Worm (Caenorhabditis elegans): ENCODE measurements around the gene mcm-6.
A peak's percentile ranks its signal among the peaks of the same experiment; 100 is the strongest.

Gene mcm-6

ce11 chrIII:9766175-9766574 lies 28.0 kb upstream of the mcm-6 start, which contains the start of gene cbp-1:
Gene cbp-1 (plus strand): TSS chrIII:9766509.
- TF ChIP-seq unc-55 (GFP tag; optimal IDR thresholded peaks at IDR 0.05) (peak; percentile 52), egl-27 (tag; optimal IDR thresholded peaks at IDR 0.05) (no peak), snpc-4 (tag; optimal IDR thresholded peaks at IDR 0.05) (peak; percentile 17), R02D3.7 (tag; optimal IDR thresholded peaks at IDR 0.05) (no peak), Y55F3AM.14 (GFP tag; optimal IDR thresholded peaks at IDR 0.05) (no peak), nhr-6 (tag; optimal IDR thresholded peaks at IDR 0.05) (peak; percentile 14), lsy-2 (tag; optimal IDR thresholded peaks at IDR 0.05) (peak; percentile 49 to 78), fos-1 (tag; optimal IDR thresholded peaks at IDR 0.05) (peak; percentile 15), lin-13 (GFP tag; optimal IDR thresholded peaks at IDR 0.05) (no peak), alr-1 (tag; optimal IDR thresholded peaks at IDR 0.05) (no peak), nhr-129 (tag; optimal IDR thresholded peaks at IDR 0.05) (peak; percentile 53), F13H6.1 (tag; optimal IDR thresholded peaks at IDR 0.05) (peak; percentile 22), nhr-25 (tag; optimal IDR thresholded peaks at IDR 0.05) (peak; percentile 29), crh-2 (tag; optimal IDR thresholded peaks at IDR 0.05) (peak; percentile 67), C34F6.9 (tag; optimal IDR thresholded peaks at IDR 0.05) (peak; percentile 68), nhr-10 (tag; optimal IDR thresholded peaks at IDR 0.05) (no peak), sma-9 (GFP tag; optimal IDR thresholded peaks at IDR 0.05) (peak; percentile 67), sma-9 (tag; optimal IDR thresholded peaks at IDR 0.05) (no peak)

- no peak for TF ChIP-seq elt-3 (tag; optimal IDR thresholded peaks at IDR 0.05)
- TF ChIP-seq lin-13 (GFP tag; optimal IDR thresholded peaks at IDR 0.05), result no peak
- TF ChIP-seq ztf-1 (GFP tag; conservative IDR thresholded peaks at IDR 0.05), result no peak
- TF ChIP-seq nhr-77 (tag; optimal IDR thresholded peaks at IDR 0.05), result no peak
- TF ChIP-seq lin-39 (tag; optimal IDR thresholded peaks at IDR 0.05), result no peak
- TF ChIP-seq nhr-237 (tag; optimal IDR thresholded peaks at IDR 0.05), result no peak
- no peak for TF ChIP-seq aly-2 (tag; optimal IDR thresholded peaks at IDR 0.05)
- TF ChIP-seq ztf-4 (tag; optimal IDR thresholded peaks at IDR 0.05), result no peak
- TF ChIP-seq Y55F3AM.14 (GFP tag; optimal IDR thresholded peaks at IDR 0.05), result no peak
- TF ChIP-seq mdl-1 (tag; optimal IDR thresholded peaks at IDR 0.05), result no peak
- no peak for TF ChIP-seq unc-39 (tag; optimal IDR thresholded peaks at IDR 0.05)
- no peak for TF ChIP-seq dmd-4 (tag; optimal IDR thresholded peaks at IDR 0.05)
- no peak for TF ChIP-seq lin-11 (tag; optimal IDR thresholded peaks at IDR 0.05)
- no peak for TF ChIP-seq mab-5 (tag; optimal IDR thresholded peaks at IDR 0.05)
- TF ChIP-seq ama-1 (optimal IDR thresholded peaks at IDR 0.05), result no peak
- TF ChIP-seq elt-1 (tag; optimal IDR thresholded peaks at IDR 0.05), result no peak
- TF ChIP-seq C34F6.9 (tag; optimal IDR thresholded peaks at IDR 0.05), result no peak
- TF ChIP-seq nhr-10 (tag; optimal IDR thresholded peaks at IDR 0.05), result no peak
- TF ChIP-seq skn-1 (tag; optimal IDR thresholded peaks at IDR 0.05), result no peak
Observed at ce11 chrIII:9767095-9767494, 27.1 kb upstream of the mcm-6 start.

ce11 chrIII:9768023-9768422 lies 26.1 kb upstream of the mcm-6 start:
- no peak for TF ChIP-seq unc-62 (GFP tag; optimal IDR thresholded peaks at IDR 0.05)
- no peak for TF ChIP-seq elt-3 (tag; optimal IDR thresholded peaks at IDR 0.05)
- TF ChIP-seq nhr-11 (tag; optimal IDR thresholded peaks at IDR 0.05), result no peak
- TF ChIP-seq zag-1 (tag; optimal IDR thresholded peaks at IDR 0.05), result no peak
- TF ChIP-seq crh-2 (tag; optimal IDR thresholded peaks at IDR 0.05), result no peak
- TF ChIP-seq ama-1 (optimal IDR thresholded peaks at IDR 0.05), result no peak
- TF ChIP-seq mbf-1 (tag; optimal IDR thresholded peaks at IDR 0.05), result no peak
- TF ChIP-seq Y55F3AM.14 (GFP tag; optimal IDR thresholded peaks at IDR 0.05), result no peak
- TF ChIP-seq fos-1 (tag; optimal IDR thresholded peaks at IDR 0.05), result no peak
- no peak for TF ChIP-seq sma-3 (GFP tag; optimal IDR thresholded peaks at IDR 0.05)
- TF ChIP-seq nhr-25 (tag; optimal IDR thresholded peaks at IDR 0.05), result no peak
- TF ChIP-seq ztf-4 (tag; optimal IDR thresholded peaks at IDR 0.05), result no peak
- no peak for TF ChIP-seq unc-39 (tag; optimal IDR thresholded peaks at IDR 0.05)
- TF ChIP-seq nhr-23 (tag; optimal IDR thresholded peaks at IDR 0.05), result no peak
- no peak for TF ChIP-seq unc-55 (GFP tag; optimal IDR thresholded peaks at IDR 0.05)
- TF ChIP-seq lsy-2 (tag; optimal IDR thresholded peaks at IDR 0.05), result no peak
- no peak for TF ChIP-seq egl-27 (tag; optimal IDR thresholded peaks at IDR 0.05)
- no peak for TF ChIP-seq nhr-10 (tag; optimal IDR thresholded peaks at IDR 0.05)
- TF ChIP-seq blmp-1 (tag; optimal IDR thresholded peaks at IDR 0.05; ENCODE audit: insufficient read depth), result no peak
- TF ChIP-seq peb-1 (tag; optimal IDR thresholded peaks at IDR 0.05), result no peak
